Worm (Caenorhabditis elegans) whole organism, L1 larva: Measurements from ENCODE around the gene srd-1.

Source experiments
- Y116A8C.19 ChIP-seq: sonication (generic microtip); optimal IDR thresholded peaks from 2 replicates; lab custom pipeline; 2016; ENCODE audit warnings: missing compliant biosample characterization, missing genetic modification characterization, borderline replicate concordance
- aha-1 ChIP-seq: fragments of 150-350 bp; optimal IDR thresholded peaks from 2 replicates; lab custom pipeline; 2014; ENCODE audit warnings: missing biosample characterization, missing genetic modification characterization
- ama-1 ChIP-seq: fragments of 150-350 bp; optimal IDR thresholded peaks from 2 replicates; lab custom pipeline; 2014
- ces-1 ChIP-seq: fragments of 150-350 bp; optimal IDR thresholded peaks from 2 replicates; lab custom pipeline; 2014; ENCODE audit warnings: missing biosample characterization, missing genetic modification reagents, missing genetic modification characterization
- dpl-1 ChIP-seq, 3 experiments: fragments of 150-350 bp in 2 of 3; sonication (generic microtip) in 1 of 3; optimal IDR thresholded peaks; 2 replicates each; lab custom pipeline; 2014 to 2017; ENCODE audit warnings: missing biosample characterization in 3 of 3, missing genetic modification characterization in 3 of 3, missing genetic modification reagents in 3 of 3
- dsc-1 ChIP-seq: sonication (generic microtip); optimal IDR thresholded peaks from 2 replicates; lab custom pipeline; 2016; ENCODE audit warnings: mild to moderate bottlenecking, missing genetic modification characterization, missing compliant biosample characterization
- efl-1 ChIP-seq, 4 experiments: fragments of 150-350 bp; optimal IDR thresholded peaks in 3 of 4; peaks in 1 of 4; 1 replicate in 1 of 4; 2 replicates in 3 of 4; lab custom pipeline; 2014; ENCODE audit warnings: missing biosample characterization in 2 of 4, missing genetic modification characterization in 2 of 4, missing genetic modification reagents in 2 of 4
- egl-13 ChIP-seq: sonication (generic microtip); optimal IDR thresholded peaks from 2 replicates; lab custom pipeline; 2016; ENCODE audit warnings: missing genotype, missing genetic modification reagents, missing genetic modification characterization, missing compliant biosample characterization
- egl-27 ChIP-seq, 2 experiments: fragments of 150-350 bp in 1 of 2; sonication (generic microtip); optimal IDR thresholded peaks; 3 replicates each; lab custom pipeline; 2017 to 2018; ENCODE audit warnings: missing biosample characterization in 2 of 2, missing genetic modification characterization in 2 of 2, missing genetic modification reagents in 2 of 2
- elt-3 ChIP-seq, 6 experiments: fragments of 150-350 bp in 1 of 6; sonication (generic microtip); optimal IDR thresholded peaks; 2 replicates each; lab custom pipeline; 2017 to 2018; ENCODE audit warnings: missing biosample characterization in 6 of 6, missing genetic modification characterization in 6 of 6, inconsistent platforms in 1 of 6
- ets-5 ChIP-seq: fragments of 200-800 bp; sonication (Bioruptor generic); IDR thresholded peaks from 2 replicates; pipeline ENCODE4 v1.3.6; 2022; ENCODE audit warnings: missing genetic modification characterization, missing compliant biosample characterization
- fkh-10 ChIP-seq: sonication (generic microtip); optimal IDR thresholded peaks from 2 replicates; lab custom pipeline; 2017; ENCODE audit warnings: missing biosample characterization, missing genetic modification reagents, missing genetic modification characterization
- fkh-8 ChIP-seq: sonication (generic microtip); optimal IDR thresholded peaks from 2 replicates; lab custom pipeline; 2016; ENCODE audit warnings: mild to moderate bottlenecking, missing genetic modification characterization, missing compliant biosample characterization
- fos-1 ChIP-seq: fragments of 150-350 bp; optimal IDR thresholded peaks from 2 replicates; lab custom pipeline; 2014; ENCODE audit warnings: missing biosample characterization, missing genetic modification characterization
- hlh-17 ChIP-seq: fragments of 200-800 bp; sonication (Bioruptor generic); optimal IDR thresholded peaks from 2 replicates; lab custom pipeline; 2018; ENCODE audit warnings: missing genetic modification characterization, mild to moderate bottlenecking, missing compliant biosample characterization, moderate library complexity, borderline replicate concordance
- lin-14 ChIP-seq: fragments of 200-800 bp; sonication (Bioruptor generic); optimal IDR thresholded peaks from 2 replicates; lab custom pipeline; 2018; ENCODE audit warnings: mild to moderate bottlenecking, missing genetic modification characterization, moderate library complexity, missing compliant biosample characterization
- lin-35 ChIP-seq, 2 experiments: fragments of 150-350 bp; optimal IDR thresholded peaks; 2 replicates each; lab custom pipeline; 2014; ENCODE audit warnings: missing biosample characterization in 2 of 2, missing genetic modification characterization in 2 of 2, missing genetic modification reagents in 2 of 2
- lsy-2 ChIP-seq, 2 experiments: fragments of 150-350 bp; optimal IDR thresholded peaks; 2 replicates each; lab custom pipeline; 2014; ENCODE audit warnings: missing biosample characterization in 2 of 2, missing genetic modification characterization in 2 of 2
- mab-9 ChIP-seq: fragments of 200-800 bp; sonication (Bioruptor generic); IDR thresholded peaks from 2 replicates; pipeline ENCODE4 v1.3.6; 2022; ENCODE audit warnings: missing genetic modification reagents, missing genetic modification characterization, missing compliant biosample characterization
- nhr-19 ChIP-seq: fragments of 200-800 bp; sonication (Bioruptor generic); conservative IDR thresholded peaks from 2 replicates; pipeline ENCODE4 v1.3.6; 2022; ENCODE audit warnings: missing genetic modification characterization, missing compliant biosample characterization
- nhr-20 ChIP-seq: sonication (generic microtip); optimal IDR thresholded peaks from 2 replicates; lab custom pipeline; 2016; ENCODE audit warnings: mild to moderate bottlenecking, missing genetic modification characterization, missing compliant biosample characterization
- nhr-237 ChIP-seq: fragments of 150-350 bp; optimal IDR thresholded peaks from 2 replicates; lab custom pipeline; 2014; ENCODE audit warnings: missing biosample characterization, missing genetic modification characterization
- nhr-47 ChIP-seq: sonication (generic microtip); optimal IDR thresholded peaks from 2 replicates; lab custom pipeline; 2016; ENCODE audit warnings: mild to moderate bottlenecking, missing genetic modification characterization, moderate library complexity, missing compliant biosample characterization
- nhr-76 ChIP-seq: sonication (generic microtip); optimal IDR thresholded peaks from 2 replicates; lab custom pipeline; 2017; ENCODE audit warnings: missing biosample characterization, missing genetic modification characterization
- nhr-85 ChIP-seq: sonication (generic microtip); peaks from one replicate; lab custom pipeline; 2016; ENCODE audit warnings: missing genetic modification characterization, inconsistent platforms, missing compliant biosample characterization
- skn-1 ChIP-seq: fragments of 150-350 bp; optimal IDR thresholded peaks from 2 replicates; lab custom pipeline; 2014; ENCODE audit warnings: missing biosample characterization, missing genetic modification characterization
- snu-23 ChIP-seq: sonication (generic microtip); optimal IDR thresholded peaks from 2 replicates; lab custom pipeline; 2016; ENCODE audit warnings: missing genetic modification characterization, missing compliant biosample characterization
- swsn-7 ChIP-seq: sonication (generic microtip); optimal IDR thresholded peaks from 2 replicates; lab custom pipeline; 2016; ENCODE audit warnings: missing genetic modification characterization, missing compliant biosample characterization
- tbx-2 ChIP-seq: sonication (generic microtip); optimal IDR thresholded peaks from 2 replicates; lab custom pipeline; 2016; ENCODE audit warnings: missing genetic modification characterization, missing compliant biosample characterization
- vab-15 ChIP-seq: sonication (generic microtip); optimal IDR thresholded peaks from 2 replicates; lab custom pipeline; 2017; ENCODE audit warnings: missing genotype, mild to moderate bottlenecking, missing genetic modification characterization, missing compliant biosample characterization
- xbp-1 ChIP-seq: sonication (generic microtip); optimal IDR thresholded peaks from 2 replicates; lab custom pipeline; 2016; ENCODE audit warnings: missing genetic modification characterization, missing compliant biosample characterization
- zip-4 ChIP-seq: fragments of 200-800 bp; sonication (Bioruptor generic); optimal IDR thresholded peaks from 2 replicates; lab custom pipeline; 2018; ENCODE audit warnings: mild to moderate bottlenecking, missing genetic modification characterization, moderate library complexity, missing compliant biosample characterization
- ztf-4 ChIP-seq: fragments of 150-350 bp; optimal IDR thresholded peaks from 2 replicates; lab custom pipeline; 2014; ENCODE audit warnings: missing biosample characterization, missing genetic modification characterization

srd-1 gene

DNA sequence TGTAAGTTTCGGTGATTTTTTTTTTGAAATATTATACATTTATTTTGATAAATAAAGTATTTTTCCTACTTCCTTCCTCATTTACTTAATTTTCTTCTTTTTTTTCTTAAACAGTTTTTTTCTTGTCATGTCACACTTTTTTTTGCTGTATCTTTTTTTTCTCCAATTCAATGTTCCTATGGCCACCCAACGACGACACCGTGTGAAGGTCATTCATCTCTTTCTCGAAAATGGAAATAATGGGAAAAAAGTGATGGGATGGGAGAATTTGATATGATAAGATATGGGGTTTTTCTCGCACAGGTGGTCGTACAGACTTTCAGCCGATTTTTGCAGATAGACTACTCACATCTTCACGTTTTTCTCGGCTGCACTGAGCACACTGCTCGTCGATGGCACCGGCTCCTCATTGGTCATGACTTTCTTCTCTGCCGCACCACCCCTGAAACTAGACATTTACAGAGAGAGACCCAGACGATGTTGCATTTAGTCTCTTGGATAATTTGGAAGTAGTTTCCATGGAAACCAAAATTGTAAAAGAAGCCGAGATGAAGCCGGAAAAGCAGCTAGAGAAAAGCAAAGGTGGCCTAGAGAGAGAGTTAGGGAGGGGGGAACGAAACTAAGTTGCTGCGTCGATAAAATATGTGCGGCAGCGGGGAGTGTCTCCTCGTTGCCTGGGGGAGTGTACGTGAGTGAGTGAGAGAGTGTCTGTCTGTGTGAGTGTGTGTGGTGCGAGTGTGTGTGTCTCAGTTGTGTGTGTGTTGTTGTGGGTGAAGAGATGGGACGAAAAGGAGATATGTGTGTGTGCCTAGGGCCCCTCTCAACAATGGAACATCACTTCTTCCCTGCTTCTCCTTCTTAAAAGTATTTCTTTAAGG lies 13.4 kb downstream of the srd-1 start, which contains the start of gene daf-19 (continued):
- TF ChIP-seq nhr-19 (GFP tag; lab: Robert Waterston, UW) (peak; percentile 30; the same call in 1 of the 2 replicates), ama-1 (peak; percentile 34), hlh-17 (no peak), zip-4 (GFP tag; lab: Kevin White, UChicago) (peak; percentile 3), fkh-10 (peak; percentile 35), nhr-20 (peak; percentile 52), xbp-1 (tag; lab: Kevin White, UChicago) (peak; percentile 30), nhr-47 (peak; percentile 77)

- TF ChIP-seq efl-1 (optimal IDR thresholded peaks at IDR 0.05; lab: Kevin White, UChicago) = no peak
- TF ChIP-seq efl-1 (GFP tag; optimal IDR thresholded peaks at IDR 0.05 in 1 of 2; lab: Kevin White, UChicago) = peak in 1 of 2 experiments; percentile 91
- no peak for TF ChIP-seq ces-1 (GFP tag; lab: Kevin White, UChicago)
- no peak for TF ChIP-seq nhr-76
- no peak for TF ChIP-seq dsc-1 (tag; lab: Kevin White, UChicago)
- no peak for TF ChIP-seq aha-1 (tag; lab: Kevin White, UChicago)
Observed at ce11 chrII:10167731-10168130, 14.8 kb downstream of the srd-1 start.

ce11 chrII:10166365-10166764 lies 16.2 kb downstream of the srd-1 start:
- TF ChIP-seq dsc-1 (tag; lab: Kevin White, UChicago) (peak; percentile 37), egl-27 (tag; optimal IDR thresholded peaks at IDR 0.05; lab: Kevin White, UChicago) (no peak), fkh-8 (peak; percentile 57)

DNA sequence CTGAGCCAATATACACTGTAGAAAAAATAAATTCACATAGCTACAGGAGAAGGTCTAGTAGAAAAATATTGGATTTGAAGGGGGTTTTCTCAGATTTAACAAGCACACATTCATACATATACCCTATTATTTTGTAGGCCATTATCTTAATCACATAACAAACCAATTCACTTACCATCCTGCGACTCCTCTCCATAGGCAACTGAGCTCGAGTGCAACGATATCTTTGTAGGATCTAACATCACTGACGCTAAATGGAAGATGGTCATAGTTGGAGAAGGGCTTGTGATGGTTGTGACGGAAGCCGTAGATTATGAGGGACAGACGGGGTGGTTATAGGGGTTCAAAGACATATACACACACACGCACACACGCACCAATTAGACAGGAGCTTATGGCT lies 18.4 kb downstream of the srd-1 start:
- no peak for TF ChIP-seq nhr-85
- TF ChIP-seq efl-1 (optimal IDR thresholded peaks at IDR 0.05; lab: Kevin White, UChicago) = no peak
- TF ChIP-seq efl-1 (GFP tag; optimal IDR thresholded peaks at IDR 0.05 in 1 of 2; lab: Kevin White, UChicago) = peak in 1 of 2 experiments; percentile 59
- TF ChIP-seq mab-9 = no peak
- TF ChIP-seq lin-35 (GFP tag; optimal IDR thresholded peaks at IDR 0.05; lab: Kevin White, UChicago) = no peak
- TF ChIP-seq ets-5 (GFP tag; lab: Robert Waterston, UW) = no peak
- TF ChIP-seq nhr-20 = no peak

ce11 chrII:10162785-10163184 lies 19.7 kb downstream of the srd-1 start:
- TF ChIP-seq aha-1 (tag; lab: Kevin White, UChicago) (no peak), snu-23 (no peak), fos-1 (no peak), tbx-2 (tag; lab: Kevin White, UChicago) (no peak), swsn-7 (no peak), fkh-8 (peak; percentile 63)

- TF ChIP-seq ztf-4 (no peak), lin-14 (GFP tag; lab: Kevin White, UChicago) (no peak), nhr-19 (GFP tag; lab: Robert Waterston, UW) (no peak), skn-1 (tag; lab: Kevin White, UChicago) (no peak), vab-15 (tag; lab: Kevin White, UChicago) (no peak)
Observed at ce11 chrII:10155106-10155505, 27.4 kb downstream of the srd-1 start, which contains the start of gene nlp-63. Gene nlp-63 (plus strand): TSS chrII:10155406.

DNA sequence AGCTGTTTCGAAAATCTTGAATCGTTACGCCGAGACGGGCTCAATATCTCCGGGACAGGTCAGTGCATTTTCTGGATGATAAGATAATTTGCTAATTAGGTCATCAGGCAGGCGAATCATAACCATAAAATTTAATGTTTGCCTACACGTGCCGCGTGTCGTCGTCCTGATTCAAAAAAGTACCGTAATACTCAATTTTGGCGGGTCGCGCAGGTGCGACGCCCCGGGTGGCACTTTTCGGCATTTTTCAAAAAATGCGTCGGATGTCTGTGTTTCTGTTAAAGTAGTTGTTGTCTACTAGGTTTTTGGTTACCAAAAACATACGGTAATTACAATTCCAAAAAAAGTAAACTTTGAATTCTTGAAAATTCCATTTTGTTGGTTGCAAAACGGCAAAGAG lies 35.0 kb downstream of the srd-1 start:
- TF ChIP-seq nhr-85 = peak; percentile 64
- TF ChIP-seq nhr-237 (tag; lab: Kevin White, UChicago) = no peak
- TF ChIP-seq vab-15 (tag; lab: Kevin White, UChicago) = peak; percentile 60
- TF ChIP-seq dpl-1 (GFP tag; optimal IDR thresholded peaks at IDR 0.05; lab: Kevin White, UChicago) = no peak
- no peak for TF ChIP-seq elt-3 (tag; optimal IDR thresholded peaks at IDR 0.05; lab: Kevin White, UChicago)
- no peak for TF ChIP-seq Y116A8C.19 (tag; lab: Kevin White, UChicago)
- TF ChIP-seq egl-13 (tag; lab: Kevin White, UChicago) = no peak
- no peak for TF ChIP-seq efl-1 (optimal IDR thresholded peaks at IDR 0.05; lab: Kevin White, UChicago)
- TF ChIP-seq efl-1 (GFP tag; optimal IDR thresholded peaks at IDR 0.05 in 1 of 2; lab: Kevin White, UChicago) = peak in 1 of 2 experiments; percentile 49
- TF ChIP-seq lsy-2 (tag; optimal IDR thresholded peaks at IDR 0.05; lab: Kevin White, UChicago) = peak in 1 of 2 experiments; percentile 47
